Worm (Caenorhabditis elegans) whole organism, young adult: ENCODE results near the gene C52E2.2.

ENCODE experiments used
- B0035.1 ChIP-seq: sonication (generic microtip); optimal IDR thresholded peaks from 2 replicates; lab custom pipeline; 2016; ENCODE audit warnings: missing genetic modification characterization, mild to moderate bottlenecking, missing compliant biosample characterization, missing genotype, missing genetic modification reagents
- B0261.1 ChIP-seq: sonication (generic microtip); optimal IDR thresholded peaks from 2 replicates; lab custom pipeline; 2016; ENCODE audit warnings: mild to moderate bottlenecking, missing genetic modification characterization, moderate library complexity, missing compliant biosample characterization
- D2030.7 ChIP-seq: fragments of 200-800 bp; sonication (Bioruptor generic); IDR thresholded peaks from 2 replicates; pipeline ENCODE4 v1.3.6; 2022; ENCODE audit warnings: missing genetic modification reagents, missing genetic modification characterization, missing compliant biosample characterization
- F37B4.10 ChIP-seq: fragments of 200-800 bp; sonication (Bioruptor generic); IDR thresholded peaks from 2 replicates; pipeline ENCODE4 v1.3.6; 2022; ENCODE audit warnings: missing genetic modification characterization, missing compliant biosample characterization
- F49E8.2 ChIP-seq: sonication (generic microtip); optimal IDR thresholded peaks from 3 replicates; lab custom pipeline; 2017; ENCODE audit warnings: missing genetic modification characterization, mild to moderate bottlenecking, missing compliant biosample characterization, antibody characterized with exemption, moderate library complexity; ENCODE audit not compliant: insufficient read depth
- F55B11.4 ChIP-seq: sonication (generic microtip); optimal IDR thresholded peaks from 2 replicates; lab custom pipeline; 2016; ENCODE audit warnings: missing compliant biosample characterization, missing genetic modification characterization, borderline replicate concordance; ENCODE audit not compliant: insufficient read depth
- T26A5.8 ChIP-seq: sonication (generic microtip); optimal IDR thresholded peaks from 2 replicates; lab custom pipeline; 2016; ENCODE audit warnings: missing genetic modification characterization, missing compliant biosample characterization
- atf-7 ChIP-seq: sonication (generic microtip); optimal IDR thresholded peaks from 2 replicates; lab custom pipeline; 2017; ENCODE audit warnings: mild to moderate bottlenecking, missing genetic modification characterization, missing compliant biosample characterization
- attf-6 ChIP-seq: fragments of 200-800 bp; sonication (Bioruptor generic); IDR thresholded peaks from 2 replicates; pipeline ENCODE4 v1.3.6; 2022; ENCODE audit warnings: missing genetic modification reagents, missing genetic modification characterization, missing compliant biosample characterization
- bed-2 ChIP-seq: fragments of 200-800 bp; sonication (Bioruptor generic); IDR thresholded peaks from 2 replicates; pipeline ENCODE4 v1.3.6; 2022; ENCODE audit warnings: missing genetic modification reagents, missing genetic modification characterization, missing compliant biosample characterization
- cebp-2 ChIP-seq: fragments of 200-800 bp; sonication (Bioruptor generic); IDR thresholded peaks from 2 replicates; pipeline ENCODE4 v1.3.6; 2022; ENCODE audit warnings: missing genetic modification characterization, missing compliant biosample characterization
- ceh-40 ChIP-seq: fragments of 200-800 bp; sonication (Bioruptor generic); IDR thresholded peaks from 2 replicates; pipeline ENCODE4 v1.3.6; 2022; ENCODE audit warnings: missing genetic modification characterization, missing compliant biosample characterization
- chd-7 ChIP-seq: sonication (generic microtip); optimal IDR thresholded peaks from 2 replicates; lab custom pipeline; 2016; ENCODE audit warnings: mild to moderate bottlenecking, missing genetic modification characterization, moderate library complexity, missing compliant biosample characterization
- die-1 ChIP-seq: sonication (generic microtip); optimal IDR thresholded peaks from 2 replicates; lab custom pipeline; 2016; ENCODE audit warnings: missing genotype, mild to moderate bottlenecking, missing genetic modification characterization, missing compliant biosample characterization
- dox-1 ChIP-seq: fragments of 200-800 bp; sonication (Bioruptor generic); IDR thresholded peaks from 2 replicates; pipeline ENCODE4 v1.3.6; 2022; ENCODE audit warnings: missing genetic modification reagents, missing genetic modification characterization, missing compliant biosample characterization
- egl-18 ChIP-seq: fragments of 200-800 bp; sonication (Bioruptor generic); IDR thresholded peaks from 2 replicates; pipeline ENCODE4 v1.3.6; 2022; ENCODE audit warnings: missing genetic modification reagents, missing genetic modification characterization, missing compliant biosample characterization
- egrh-3 ChIP-seq: fragments of 200-800 bp; sonication (Bioruptor generic); IDR thresholded peaks from 2 replicates; pipeline ENCODE4 v1.3.6; 2022; ENCODE audit warnings: missing genetic modification reagents, missing genetic modification characterization, missing compliant biosample characterization
- hlh-26 ChIP-seq: fragments of 200-800 bp; sonication (Bioruptor generic); conservative IDR thresholded peaks from 2 replicates; pipeline ENCODE4 v1.3.6; 2022; ENCODE audit warnings: missing genetic modification reagents, missing genetic modification characterization, missing compliant biosample characterization
- hmg-1.2 ChIP-seq: fragments of 200-800 bp; sonication (Bioruptor generic); IDR thresholded peaks from 2 replicates; pipeline ENCODE4 v1.3.6; 2022; ENCODE audit warnings: missing genetic modification reagents, missing genetic modification characterization, missing compliant biosample characterization
- hrde-1 ChIP-seq: sonication (generic microtip); optimal IDR thresholded peaks from 2 replicates; lab custom pipeline; 2016; ENCODE audit warnings: missing genetic modification characterization, mild to moderate bottlenecking, missing compliant biosample characterization, moderate library complexity, missing genotype, missing genetic modification reagents, borderline replicate concordance
- lag-1 ChIP-seq: fragments of 200-800 bp; sonication (Bioruptor generic); IDR thresholded peaks from 2 replicates; pipeline ENCODE4 v1.3.6; 2022; ENCODE audit warnings: missing genetic modification reagents, missing genetic modification characterization, missing compliant biosample characterization
- madf-10 ChIP-seq: sonication (generic microtip); optimal IDR thresholded peaks from 2 replicates; lab custom pipeline; 2016; ENCODE audit warnings: mild to moderate bottlenecking, missing genetic modification characterization, missing compliant biosample characterization
- mes-4 ChIP-seq: sonication (generic microtip); optimal IDR thresholded peaks from 2 replicates; lab custom pipeline; 2016; ENCODE audit warnings: missing genotype, missing genetic modification characterization, missing compliant biosample characterization
- nhr-27 ChIP-seq: fragments of 200-800 bp; sonication (Bioruptor generic); optimal IDR thresholded peaks from 2 replicates; lab custom pipeline; 2018; ENCODE audit warnings: mild to moderate bottlenecking, missing genetic modification characterization, moderate library complexity, missing compliant biosample characterization
- nhr-90 ChIP-seq: sonication (generic microtip); optimal IDR thresholded peaks from 2 replicates; lab custom pipeline; 2016; ENCODE audit warnings: missing genotype, mild to moderate bottlenecking, missing genetic modification characterization, missing compliant biosample characterization
- rcor-1 ChIP-seq: fragments of 200-800 bp; sonication (Bioruptor generic); IDR thresholded peaks from 2 replicates; pipeline ENCODE4 v1.3.6; 2022; ENCODE audit warnings: missing genetic modification reagents, missing genetic modification characterization, missing compliant biosample characterization
- rpc-1 ChIP-seq, 2 experiments: fragments of 150-350 bp in 1 of 2; sonication (generic microtip) in 1 of 2; optimal IDR thresholded peaks; 2 replicates each; lab custom pipeline; 2014 to 2018; ENCODE audit warnings: missing biosample characterization in 1 of 2, missing genetic modification characterization in 1 of 2, missing genetic modification reagents in 1 of 2, missing genotype in 1 of 2
- snpc-1.1 ChIP-seq: sonication (generic microtip); optimal IDR thresholded peaks from 2 replicates; lab custom pipeline; 2017; ENCODE audit warnings: missing genetic modification characterization, mild to moderate bottlenecking, missing compliant biosample characterization, antibody characterized with exemption, moderate library complexity, missing genotype, missing genetic modification reagents; ENCODE audit not compliant: insufficient read depth
- tbx-9 ChIP-seq: sonication (generic microtip); optimal IDR thresholded peaks from 2 replicates; lab custom pipeline; 2016; ENCODE audit warnings: borderline replicate concordance, missing genetic modification characterization, inconsistent platforms, missing compliant biosample characterization
- unc-130 ChIP-seq: sonication (generic microtip); optimal IDR thresholded peaks from 2 replicates; lab custom pipeline; 2016; ENCODE audit warnings: missing genetic modification reagents, missing genetic modification characterization, missing compliant biosample characterization
- xnd-1 ChIP-seq: sonication (generic microtip); optimal IDR thresholded peaks from 2 replicates; lab custom pipeline; 2016; ENCODE audit warnings: missing genotype, missing genetic modification reagents, missing genetic modification characterization, missing compliant biosample characterization
- ztf-25 ChIP-seq: fragments of 200-800 bp; sonication (Bioruptor generic); IDR thresholded peaks from 2 replicates; pipeline ENCODE4 v1.3.6; 2022; ENCODE audit warnings: missing genetic modification reagents, missing genetic modification characterization, missing compliant biosample characterization
- ztf-6 ChIP-seq: fragments of 200-800 bp; sonication (Bioruptor generic); IDR thresholded peaks from 2 replicates; pipeline ENCODE4 v1.3.6; 2022; ENCODE audit warnings: missing genetic modification reagents, missing genetic modification characterization, missing compliant biosample characterization

Gene C52E2.2

DNA sequence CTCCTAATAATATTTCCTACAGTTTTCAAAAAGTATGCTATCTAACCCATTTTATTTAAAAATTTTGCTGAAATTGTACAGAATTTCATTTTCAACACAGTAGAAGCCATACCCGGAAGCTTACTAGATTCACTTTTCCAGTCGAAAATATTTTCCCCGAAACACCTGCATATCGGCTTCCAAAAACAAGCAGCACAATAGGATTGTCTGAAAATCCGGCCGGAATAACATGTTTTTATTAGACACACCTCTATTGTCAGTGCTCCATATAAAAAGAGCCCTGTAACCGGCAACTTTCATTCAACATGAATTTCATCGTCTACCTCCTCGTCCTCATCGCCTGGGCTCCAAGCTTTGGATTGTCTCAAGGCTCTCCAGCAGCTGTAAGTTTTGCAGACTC, at the start of gene C52E2.2:
Gene C52E2.2 (plus strand): TSS at position 301 of the 400 bp plus-strand sequence.
- TF ChIP-seq ztf-25 (no peak), hmg-1.2 (GFP tag; lab: Robert Waterston, UW) (no peak), T26A5.8 (no peak), B0035.1 (tag; lab: Kevin White, UChicago) (no peak)

DNA sequence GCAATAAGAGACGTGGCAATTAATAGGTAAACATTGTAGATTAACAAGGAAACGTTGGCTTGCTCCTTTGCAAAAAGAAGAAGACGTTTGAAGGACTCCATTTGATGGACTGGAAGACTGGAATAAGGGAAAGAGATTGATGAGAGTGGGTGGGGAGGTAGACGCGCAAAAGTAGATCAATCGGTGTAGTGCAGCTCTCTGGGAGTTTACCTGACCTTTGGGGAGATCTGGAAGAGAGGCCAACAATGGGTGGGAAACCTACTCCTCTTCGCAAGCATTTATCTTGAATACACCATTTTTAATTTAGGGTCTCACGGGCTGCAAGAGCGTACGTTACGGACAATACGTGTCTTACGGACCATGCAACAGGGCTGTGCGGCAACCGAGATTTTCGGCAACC, 46.2 kb upstream of the C52E2.2 start, which contains the start of gene C08F1.12:
Gene C08F1.12 (minus strand): TSS at position 101 of the 400 bp plus-strand sequence.
- TF ChIP-seq rpc-1 (optimal IDR thresholded peaks at IDR 0.05; lab: Kevin White, UChicago) (no peak), rpc-1 (tag; optimal IDR thresholded peaks at IDR 0.05; lab: Kevin White, UChicago) (no peak), B0261.1 (no peak), hlh-26 (GFP tag; lab: Robert Waterston, UW) (no peak), tbx-9 (tag; lab: Kevin White, UChicago) (no peak), lag-1 (GFP tag; lab: Robert Waterston, UW) (no peak)
- TF ChIP-seq, all 124 proteins: peak for 0

- TF ChIP-seq F49E8.2 (tag; lab: Kevin White, UChicago) (no peak), egrh-3 (GFP tag; lab: Robert Waterston, UW) (no peak), hlh-26 (GFP tag; lab: Robert Waterston, UW) (no peak)
Observed at ce11 chrII:1808217-1808616, 44.4 kb upstream of the C52E2.2 start, which contains the start of gene C08F1.8. C08F1.8 (minus strand) TSS chrII:1808317.

- TF ChIP-seq snpc-1.1 (no peak), dox-1 (GFP tag; lab: Robert Waterston, UW) (no peak), ceh-40 (GFP tag; lab: Robert Waterston, UW) (no peak), egl-18 (GFP tag; lab: Robert Waterston, UW) (no peak), madf-10 (tag; lab: Kevin White, UChicago) (no peak), F37B4.10 (no peak), D2030.7 (GFP tag; lab: Robert Waterston, UW) (no peak), rcor-1 (no peak), F55B11.4 (tag; lab: Kevin White, UChicago) (no peak), xnd-1 (tag; lab: Kevin White, UChicago) (no peak), nhr-90 (tag; lab: Kevin White, UChicago) (no peak), attf-6 (GFP tag; lab: Robert Waterston, UW) (no peak), unc-130 (GFP tag; lab: Kevin White, UChicago) (no peak), ztf-6 (GFP tag; lab: Robert Waterston, UW) (no peak), hrde-1 (tag; lab: Kevin White, UChicago) (no peak), nhr-27 (tag; lab: Kevin White, UChicago) (no peak), die-1 (tag; lab: Kevin White, UChicago) (no peak), atf-7 (tag; lab: Kevin White, UChicago) (no peak)
- TF ChIP-seq, all 124 proteins: peak for 0
Observed at ce11 chrII:1816053-1816452, 36.5 kb upstream of the C52E2.2 start.

- TF ChIP-seq cebp-2 (GFP tag; lab: Robert Waterston, UW) (no peak), chd-7 (no peak), egl-18 (GFP tag; lab: Robert Waterston, UW) (no peak), tbx-9 (tag; lab: Kevin White, UChicago) (no peak), mes-4 (tag; lab: Kevin White, UChicago) (no peak), bed-2 (GFP tag; lab: Robert Waterston, UW) (no peak)
Observed at ce11 chrII:1818300-1818699, 34.3 kb upstream of the C52E2.2 start, which contains the start of gene fbxb-10. fbxb-10 (minus strand) TSS chrII:1818400.
